Worm (Caenorhabditis elegans): Measurements from ENCODE around the gene srd-25.

ce11 chrV:7590454-7590853 lies 41.4 kb upstream of the srd-25 start, which contains the start of gene C50E3.6:
- TF ChIP-seq alr-1 (tag; optimal IDR thresholded peaks at IDR 0.05; ENCODE audit: borderline replicate concordance) (no peak), Y116A8C.19 (tag; optimal IDR thresholded peaks at IDR 0.05; ENCODE audit: borderline replicate concordance) (no peak), ama-1 (optimal IDR thresholded peaks at IDR 0.05) (no peak), egl-27 (tag; optimal IDR thresholded peaks at IDR 0.05) (no peak), sup-37 (GFP tag; optimal IDR thresholded peaks at IDR 0.05) (no peak)
